Fruit fly (Drosophila melanogaster): ENCODE results near the gene CG32024.
A peak's percentile ranks its signal among the peaks of the same experiment; 100 is the strongest.

The CG32024 gene

DNA sequence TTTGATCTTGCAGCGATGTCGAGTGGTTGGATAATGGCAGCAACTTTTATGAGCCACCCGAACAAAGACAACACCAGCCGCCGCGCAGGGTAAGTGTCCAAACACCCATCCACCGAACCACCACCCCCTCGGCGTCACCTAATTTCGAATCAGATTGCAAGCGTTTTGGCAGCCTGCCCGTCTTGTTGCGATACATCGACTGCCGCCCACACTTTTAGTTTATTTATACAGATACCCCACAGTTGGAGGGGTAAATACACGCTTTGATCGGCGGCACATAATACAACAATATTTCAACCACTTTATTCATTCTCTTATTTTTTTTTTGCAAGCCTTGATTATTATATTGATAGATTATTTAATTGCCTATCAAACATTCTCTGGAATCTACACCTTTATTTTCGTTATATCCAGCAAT, 44.4 kb upstream of the CG32024 start (continued):
- TF ChIP-seq Dad (GFP tag; optimal IDR thresholded peaks at IDR 0.05) (no peak), bigmax (GFP tag; optimal IDR thresholded peaks at IDR 0.05) (no peak), z (GFP tag; IDR thresholded peaks at IDR 0.05) (no peak), CG4360 (GFP tag; IDR thresholded peaks at IDR 0.05) (no peak), CG9727 (GFP tag; optimal IDR thresholded peaks at IDR 0.05) (no peak), ttk (GFP tag; IDR thresholded peaks at IDR 0.05) (peak; percentile 73), exex (tag; optimal IDR thresholded peaks at IDR 0.05) (no peak), Atf3 (GFP tag; optimal IDR thresholded peaks at IDR 0.05) (no peak), CG8359 (GFP tag; optimal IDR thresholded peaks at IDR 0.05; ENCODE audit: borderline replicate concordance) (no peak), CG32767 (GFP tag; IDR thresholded peaks at IDR 0.05) (0 out of 2 replicates have a peak, but pooled peaks have one; percentile 20), Rfx (GFP tag; IDR thresholded peaks at IDR 0.05) (peak; percentile 57), CG13123 (GFP tag; optimal IDR thresholded peaks at IDR 0.05) (no peak), Hr78 (GFP tag; optimal IDR thresholded peaks at IDR 0.05) (no peak), Gug (GFP tag; IDR thresholded peaks at IDR 0.05) (peak; percentile 19; the same call in 1 of the 4 replicates), Spps (tag; optimal IDR thresholded peaks at IDR 0.05) (no peak), CG34422 (GFP tag; IDR thresholded peaks at IDR 0.05) (peak; percentile 63; the same call in 2 of the 3 replicates), Atf6 (GFP tag; IDR thresholded peaks at IDR 0.05) (peak; percentile 65; the same call in 1 of the 2 replicates), Ssrp (tag; optimal IDR thresholded peaks at IDR 0.05) (peak; percentile 46), CG17186 (GFP tag; optimal IDR thresholded peaks at IDR 0.05) (no peak), CG6854 (GFP tag; optimal IDR thresholded peaks at IDR 0.05) (no peak), crol (GFP tag; IDR thresholded peaks at IDR 0.05) (peak; percentile 56), CG10366 (GFP tag; IDR thresholded peaks at IDR 0.05) (peak; percentile 59), slp2 (GFP tag; optimal IDR thresholded peaks at IDR 0.05) (no peak), Chrac-16 (GFP tag; optimal IDR thresholded peaks at IDR 0.05) (peak; percentile 14), en (GFP tag; optimal IDR thresholded peaks at IDR 0.05) (no peak), zen (tag; optimal IDR thresholded peaks at IDR 0.05) (no peak), ems (GFP tag; optimal IDR thresholded peaks at IDR 0.05) (no peak), sob (GFP tag; IDR thresholded peaks at IDR 0.05) (peak; percentile 46; the same call in 1 of the 2 replicates), CG6254 (GFP tag; optimal IDR thresholded peaks at IDR 0.05) (no peak), CG3995 (GFP tag; optimal IDR thresholded peaks at IDR 0.05) (no peak), ftz-f1 (GFP tag; optimal IDR thresholded peaks at IDR 0.05) (no peak), CG10565 (GFP tag; optimal IDR thresholded peaks at IDR 0.05) (no peak), lilli (GFP tag; optimal IDR thresholded peaks at IDR 0.05) (peak; percentile 50), Opbp (GFP tag; IDR thresholded peaks at IDR 0.05; ENCODE audit: partially characterized antibody) (no peak), NC2α (GFP tag; optimal IDR thresholded peaks at IDR 0.05) (no peak), hbn (GFP tag; IDR thresholded peaks at IDR 0.05; ENCODE audit: partially characterized antibody) (no peak), pita (GFP tag; optimal IDR thresholded peaks at IDR 0.05) (no peak), CG7786 (GFP tag; optimal IDR thresholded peaks at IDR 0.05) (peak; percentile 10), HmgZ (tag; optimal IDR thresholded peaks at IDR 0.05) (no peak), CG4730 (GFP tag; IDR thresholded peaks at IDR 0.05) (peak; percentile 21; the same call in 1 of the 2 replicates), so (GFP tag; IDR thresholded peaks at IDR 0.05) (peak; percentile 64), gro (GFP tag; optimal IDR thresholded peaks at IDR 0.05) (no peak), eyg (GFP tag; optimal IDR thresholded peaks at IDR 0.05) (no peak), schlank (tag; optimal IDR thresholded peaks at IDR 0.05) (no peak), CG15696 (tag; optimal IDR thresholded peaks at IDR 0.05) (no peak), CG12744 (GFP tag; optimal IDR thresholded peaks at IDR 0.05) (no peak), CG12071 (GFP tag; optimal IDR thresholded peaks at IDR 0.05) (no peak), Fer2 (tag; optimal IDR thresholded peaks at IDR 0.05) (no peak), CG6813 (GFP tag; optimal IDR thresholded peaks at IDR 0.05) (no peak), Dfd (GFP tag; optimal IDR thresholded peaks at IDR 0.05) (no peak), CG10979 (tag; optimal IDR thresholded peaks at IDR 0.05) (no peak), fru (optimal IDR thresholded peaks at IDR 0.05) (no peak)

Measured in whole organism, embryonic.